Fruit fly (Drosophila melanogaster) whole organism, adult: ENCODE results near the gene tw.

Experiments used
- CG1620 ChIP-seq: fragments of 200-800 bp; sonication (Bioruptor generic); optimal IDR thresholded peaks from 2 replicates; lab custom pipeline; 2016; ENCODE audit warnings: missing biosample characterization, missing genetic modification characterization
- CG7045 ChIP-seq: fragments of 200-800 bp; sonication (Bioruptor generic); optimal IDR thresholded peaks from 2 replicates; lab custom pipeline; 2017; ENCODE audit warnings: missing biosample characterization, mild to moderate bottlenecking, missing genetic modification characterization
- CG7101 ChIP-seq: fragments of 200-800 bp; sonication (Bioruptor generic); optimal IDR thresholded peaks from 2 replicates; lab custom pipeline; 2018; ENCODE audit warnings: missing biosample characterization, mild to moderate bottlenecking, missing genetic modification characterization, moderate library complexity
- Crg-1 ChIP-seq: fragments of 200-800 bp; sonication (Bioruptor generic); optimal IDR thresholded peaks from 2 replicates; lab custom pipeline; 2016; ENCODE audit warnings: missing biosample characterization, missing genetic modification characterization
- Hr96 ChIP-seq: fragments of 200-800 bp; sonication (Bioruptor generic); optimal IDR thresholded peaks from 2 replicates; lab custom pipeline; 2016; ENCODE audit warnings: missing biosample characterization, missing genetic modification characterization
- Mnt ChIP-seq: fragments of 200-800 bp; sonication (Bioruptor generic); optimal IDR thresholded peaks from 2 replicates; lab custom pipeline; 2016; ENCODE audit warnings: missing biosample characterization, mild to moderate bottlenecking, missing genetic modification characterization
- ovo ChIP-seq: fragments of 200-800 bp; sonication (Bioruptor generic); optimal IDR thresholded peaks from 2 replicates; lab custom pipeline; 2016; ENCODE audit warnings: missing biosample characterization, missing genetic modification characterization
- toe ChIP-seq: fragments of 200-800 bp; sonication (Bioruptor generic); optimal IDR thresholded peaks from 2 replicates; lab custom pipeline; 2016; ENCODE audit warnings: missing biosample characterization, missing genetic modification characterization

DNA sequence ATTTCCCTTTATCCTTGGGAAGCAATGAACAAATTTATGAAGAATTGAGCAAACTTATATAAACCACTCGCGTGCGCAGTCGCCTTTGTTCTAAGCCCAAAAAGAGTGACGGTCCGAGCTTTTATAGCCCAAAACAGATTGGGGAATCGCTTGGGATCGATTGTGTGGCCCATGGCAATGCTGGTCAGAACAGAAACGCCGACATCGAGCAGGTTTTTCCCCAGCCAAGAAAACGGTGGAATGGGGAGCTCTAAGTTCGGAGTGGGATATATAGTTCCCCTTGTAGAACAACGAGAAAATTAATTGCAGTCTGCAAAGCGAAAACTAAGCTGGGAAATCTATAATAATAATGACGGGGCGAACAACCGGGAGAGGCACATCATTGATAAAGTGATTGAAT is 33.3 kb upstream of the tw start, which contains the start of gene CG13362:
- TF ChIP-seq CG7045 (no peak), ovo (GFP tag; lab: Kevin White, UChicago) (no peak), Hr96 (no peak), Crg-1 (GFP tag; lab: Kevin White, UChicago) (no peak), Mnt (no peak), CG1620 (GFP tag; lab: Kevin White, UChicago) (no peak), toe (no peak), CG7101 (tag; lab: Kevin White, UChicago) (no peak)
